Fruit fly (Drosophila melanogaster) Kc167 (cell line): ENCODE results near the gene CG3916.

Source experiments
- Myc ChIP-seq: fragments of >200 bp; optimal IDR thresholded peaks from 2 replicates; lab custom pipeline; 2017; ENCODE audit warnings: missing external identifiers
- Sin3A ChIP-seq: fragments of >200 bp; optimal IDR thresholded peaks from 2 replicates; lab custom pipeline; 2018; ENCODE audit warnings: missing external identifiers
- h ChIP-seq: fragments of >200 bp; optimal IDR thresholded peaks from 3 replicates; lab custom pipeline; 2018; ENCODE audit warnings: missing external identifiers
- insv ChIP-seq: fragments of >200 bp; optimal IDR thresholded peaks from 3 replicates; lab custom pipeline; 2018; ENCODE audit warnings: missing external identifiers
- psq ChIP-seq: fragments of >200 bp; optimal IDR thresholded peaks from 2 replicates; lab custom pipeline; 2017; ENCODE audit warnings: missing external identifiers
- ttk ChIP-seq: sonication (Bioruptor generic); optimal IDR thresholded peaks from 2 replicates; lab custom pipeline; 2017; ENCODE audit warnings: missing external identifiers

CG3916 gene

DNA sequence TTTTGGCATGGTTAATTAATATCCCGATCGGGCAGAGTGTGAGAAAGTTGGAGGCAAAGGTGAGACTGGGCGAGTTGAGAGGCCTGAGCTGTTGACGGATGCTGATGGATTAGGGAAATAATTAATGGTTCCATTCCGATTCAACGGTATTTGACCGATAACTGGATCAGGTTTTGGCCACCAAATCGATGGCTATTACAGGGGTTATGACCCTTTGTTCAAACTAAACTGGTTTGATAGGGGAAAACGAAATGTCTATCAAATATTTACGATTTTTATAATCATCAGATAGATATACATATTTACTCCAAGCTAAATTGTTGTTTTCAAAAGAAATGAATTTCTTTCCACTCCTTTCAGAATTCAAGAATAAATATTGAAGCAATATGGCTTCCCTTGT, 29.2 kb downstream of the CG3916 start, which contains the start of the genes CG44037 and svp:
CG44037 (plus strand) TSS at position 301 of the 400 bp plus-strand sequence.
svp (plus strand) TSS at position 301 of the 400 bp plus-strand sequence.
- TF ChIP-seq insv (lab: Kevin White, UChicago) (no peak), h (lab: Kevin White, UChicago) (no peak), Sin3A (no peak)

DNA sequence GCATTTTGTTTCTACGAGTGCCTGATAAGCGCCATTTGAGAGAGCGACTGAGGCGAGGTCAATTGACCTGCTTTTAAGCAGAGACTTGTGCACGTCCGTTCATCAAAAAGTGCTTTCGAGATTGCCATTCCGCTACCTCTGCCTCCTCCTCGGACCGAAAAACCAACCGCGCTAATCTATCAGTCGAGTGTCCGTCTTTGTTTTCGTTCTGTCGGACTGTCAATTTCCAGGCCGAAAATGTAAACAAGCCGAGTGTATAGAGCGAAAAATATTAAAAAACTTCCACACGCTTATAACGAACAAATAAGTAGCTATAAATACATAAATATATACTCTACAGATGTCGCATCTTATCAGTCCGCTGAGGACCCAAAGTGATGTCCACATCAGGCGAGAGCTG, 29.8 kb downstream of the CG3916 start:
- TF ChIP-seq insv (lab: Kevin White, UChicago) = no peak
- TF ChIP-seq Sin3A = no peak
- no peak for TF ChIP-seq h (lab: Kevin White, UChicago)
- no peak for TF ChIP-seq ttk (lab: Kevin White, UChicago)
- no peak for TF ChIP-seq psq (lab: Kevin White, UChicago)
- no peak for TF ChIP-seq Myc (lab: Kevin White, UChicago)

DNA sequence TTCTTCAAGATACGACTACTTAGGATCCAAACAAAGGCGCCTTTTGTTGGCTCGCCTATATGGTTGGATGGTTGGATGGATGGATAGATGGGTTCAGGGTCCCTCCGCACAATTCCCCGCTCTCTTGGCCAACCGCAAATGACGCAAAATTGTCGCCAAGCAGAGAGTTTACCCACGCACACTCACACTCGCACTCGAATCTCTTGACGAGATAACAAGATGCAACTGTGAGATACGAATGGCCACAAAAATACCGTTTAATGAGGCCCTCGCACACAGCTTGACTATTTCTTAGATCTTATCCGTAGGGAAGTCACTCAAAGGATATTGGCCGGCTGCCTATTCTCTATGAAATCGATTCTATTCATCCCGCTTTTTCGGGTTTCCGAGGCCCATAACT, 30.6 kb downstream of the CG3916 start:
- TF ChIP-seq h (lab: Kevin White, UChicago) (no peak), Myc (lab: Kevin White, UChicago) (no peak), insv (lab: Kevin White, UChicago) (no peak), Sin3A (no peak), psq (lab: Kevin White, UChicago) (no peak), ttk (lab: Kevin White, UChicago) (no peak)

DNA sequence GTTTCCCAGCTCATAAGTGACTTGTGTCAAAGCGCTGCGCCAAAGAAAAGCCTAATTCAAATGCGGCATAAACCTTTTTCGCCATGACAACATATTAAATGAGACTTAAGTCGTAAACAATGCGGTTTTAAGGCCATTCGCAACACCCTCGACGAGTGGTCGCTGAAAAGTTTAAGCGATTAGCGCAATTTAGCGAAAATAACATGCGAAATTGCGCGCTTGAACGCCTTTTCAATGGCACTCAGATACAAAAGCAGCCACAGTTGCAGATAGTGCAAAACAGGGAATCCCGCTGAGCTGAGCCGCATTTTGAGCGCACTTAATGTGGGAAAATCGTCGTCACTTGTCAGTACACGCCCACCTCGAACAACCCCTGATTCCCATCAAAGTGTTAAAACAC, 31.5 kb downstream of the CG3916 start, which contains the start of gene CG44038:
CG44038 (plus strand) TSS at position 301 of the 400 bp plus-strand sequence.
- TF ChIP-seq h (lab: Kevin White, UChicago) (no peak), insv (lab: Kevin White, UChicago) (no peak), Myc (lab: Kevin White, UChicago) (no peak), ttk (lab: Kevin White, UChicago) (no peak), Sin3A (no peak), psq (lab: Kevin White, UChicago) (no peak)

DNA sequence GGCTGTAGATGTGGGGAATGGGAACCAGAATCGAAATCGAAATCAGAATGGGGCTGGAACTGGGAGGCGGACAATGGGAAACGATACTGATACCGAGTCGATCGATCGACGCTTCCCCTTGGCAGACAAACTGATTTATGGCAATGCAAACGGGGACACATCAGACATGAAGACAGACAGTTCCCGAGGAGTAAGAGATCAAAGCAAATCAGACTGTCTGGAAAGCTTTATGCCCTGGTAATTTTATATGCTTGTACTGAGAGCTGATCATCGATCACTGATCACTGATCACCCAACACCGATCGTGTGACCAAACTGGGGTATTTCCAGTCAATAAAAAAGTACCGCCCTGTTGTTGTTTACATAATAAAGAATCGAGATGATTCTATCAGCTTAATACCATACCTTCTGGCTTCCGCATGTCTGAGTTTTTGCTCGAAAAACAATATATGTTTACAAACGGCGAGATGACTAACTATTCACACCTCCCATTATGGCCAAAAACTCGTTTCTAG, 40.7 kb downstream of the CG3916 start:
- TF ChIP-seq insv (lab: Kevin White, UChicago) = no peak
- no peak for TF ChIP-seq ttk (lab: Kevin White, UChicago)
- TF ChIP-seq h (lab: Kevin White, UChicago) = no peak
- TF ChIP-seq Myc (lab: Kevin White, UChicago) = no peak
- no peak for TF ChIP-seq psq (lab: Kevin White, UChicago)
- TF ChIP-seq Sin3A = no peak

DNA sequence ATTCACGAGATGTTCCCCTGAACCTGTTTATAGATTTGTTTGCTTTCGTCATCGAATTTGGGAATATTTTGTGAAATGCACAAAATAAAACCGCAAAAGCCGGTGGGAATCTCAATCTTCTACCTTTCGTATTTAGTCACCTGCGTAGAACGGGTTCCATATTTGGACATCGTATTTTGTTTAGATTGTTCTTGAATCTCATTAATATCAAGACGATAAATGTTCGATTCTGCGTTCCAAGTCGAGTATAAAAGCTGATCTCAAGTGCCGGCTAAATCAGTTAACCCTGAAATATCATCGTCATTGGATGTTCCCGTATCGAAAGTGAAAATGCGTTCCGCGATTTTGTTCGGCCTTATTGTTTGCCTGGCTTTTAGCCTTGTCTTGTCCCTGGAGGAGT, 41.4 kb downstream of the CG3916 start, which contains the start of gene CG17738:
CG17738 (plus strand) TSS at position 301 of the 400 bp plus-strand sequence.
- no peak for TF ChIP-seq psq (lab: Kevin White, UChicago)
- TF ChIP-seq h (lab: Kevin White, UChicago) = no peak
- no peak for TF ChIP-seq ttk (lab: Kevin White, UChicago)
- TF ChIP-seq Myc (lab: Kevin White, UChicago) = no peak

DNA sequence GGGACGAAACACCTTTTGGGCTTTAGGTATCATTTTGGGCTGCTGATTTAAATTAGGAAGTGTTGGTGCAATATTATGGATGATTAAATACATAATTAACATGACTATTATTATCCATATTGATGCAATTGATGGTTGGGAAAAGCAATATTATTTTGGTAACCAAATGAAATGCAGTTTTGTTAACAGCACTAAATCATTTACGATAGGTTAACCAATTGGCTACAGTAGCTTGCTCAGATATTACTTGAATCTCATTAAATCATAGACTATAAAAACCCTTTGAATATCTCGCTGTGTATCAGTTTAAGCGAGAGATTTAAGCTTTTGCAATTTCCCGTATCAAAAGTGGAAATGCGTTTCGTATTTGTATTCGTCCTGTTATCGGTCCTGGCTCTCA, 43.6 kb downstream of the CG3916 start, which contains the start of gene Sfp87B:
Sfp87B (plus strand) TSS at position 301 of the 400 bp plus-strand sequence.
- TF ChIP-seq insv (lab: Kevin White, UChicago) (no peak), ttk (lab: Kevin White, UChicago) (no peak), Sin3A (no peak), psq (lab: Kevin White, UChicago) (no peak), h (lab: Kevin White, UChicago) (no peak)

DNA sequence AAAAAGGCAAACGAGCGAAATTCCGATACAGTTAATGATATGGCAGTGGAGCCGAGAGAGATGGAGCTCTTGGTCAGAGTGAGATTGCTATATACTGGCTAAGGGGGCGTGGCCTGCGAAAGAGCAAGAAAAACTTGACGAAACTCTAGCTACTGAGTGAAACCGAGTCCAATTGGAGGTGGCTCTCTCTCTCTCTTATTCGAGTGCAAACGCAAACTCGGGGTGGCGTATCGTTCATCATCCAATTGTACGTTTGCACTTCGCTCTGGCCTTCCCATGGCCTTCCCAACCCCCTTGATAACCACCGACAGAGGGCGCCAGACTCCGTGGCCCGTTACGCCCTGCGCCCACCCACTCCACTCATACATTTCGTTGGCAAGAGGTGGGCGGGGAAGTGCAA, 49.8 kb downstream of the CG3916 start:
- TF ChIP-seq Myc (lab: Kevin White, UChicago) (no peak), Sin3A (no peak), h (lab: Kevin White, UChicago) (no peak)
